Worm (Caenorhabditis elegans) whole organism, young adult: Measurements from ENCODE around the gene ptr-24.
A peak's percentile ranks its signal among the peaks of the same experiment; 100 is the strongest.

Source experiments
- B0019.2 ChIP-seq: fragments of 200-800 bp; sonication (Bioruptor generic); conservative IDR thresholded peaks from 2 replicates; pipeline ENCODE4 v1.3.6; 2022; ENCODE audit warnings: missing genetic modification reagents, missing genetic modification characterization, missing compliant biosample characterization
- D2030.7 ChIP-seq: fragments of 200-800 bp; sonication (Bioruptor generic); IDR thresholded peaks from 2 replicates; pipeline ENCODE4 v1.3.6; 2022; ENCODE audit warnings: missing genetic modification reagents, missing genetic modification characterization, missing compliant biosample characterization
- F37B4.10 ChIP-seq: fragments of 200-800 bp; sonication (Bioruptor generic); IDR thresholded peaks from 2 replicates; pipeline ENCODE4 v1.3.6; 2022; ENCODE audit warnings: missing genetic modification characterization, missing compliant biosample characterization
- F52B5.7 ChIP-seq: sonication (generic microtip); optimal IDR thresholded peaks from 2 replicates; lab custom pipeline; 2016; ENCODE audit warnings: mild to moderate bottlenecking, missing genetic modification characterization, missing compliant biosample characterization
- F57C9.4 ChIP-seq: sonication (generic microtip); optimal IDR thresholded peaks from 2 replicates; lab custom pipeline; 2017; ENCODE audit warnings: mild to moderate bottlenecking, missing genetic modification characterization, missing compliant biosample characterization
- Y53G8AR.9 ChIP-seq: fragments of 200-800 bp; sonication (Bioruptor generic); conservative IDR thresholded peaks from 2 replicates; pipeline ENCODE4 v1.3.6; 2022; ENCODE audit warnings: missing genetic modification reagents, missing genetic modification characterization, missing compliant biosample characterization
- Y56A3A.18 ChIP-seq: fragments of 200-800 bp; sonication (Bioruptor generic); IDR thresholded peaks from 2 replicates; pipeline ENCODE4 v1.3.6; 2022; ENCODE audit warnings: missing genetic modification reagents, missing genetic modification characterization, missing compliant biosample characterization
- akir-1 ChIP-seq: fragments of 200-800 bp; sonication (Bioruptor generic); optimal IDR thresholded peaks from 2 replicates; lab custom pipeline; 2018; ENCODE audit warnings: mild to moderate bottlenecking, missing genetic modification characterization, moderate library complexity, missing compliant biosample characterization
- ama-1 ChIP-seq, 3 experiments: fragments of 150-350 bp in 1 of 3; sonication (generic microtip) in 2 of 3; optimal IDR thresholded peaks; 2 replicates each; lab custom pipeline; 2014 to 2018; ENCODE audit warnings: missing biosample characterization in 2 of 3, missing genetic modification characterization in 2 of 3, missing genetic modification reagents in 2 of 3
- attf-3 ChIP-seq: fragments of 200-800 bp; sonication (Bioruptor generic); conservative IDR thresholded peaks from 2 replicates; pipeline ENCODE4 v1.3.6; 2022; ENCODE audit warnings: missing genetic modification reagents, missing genetic modification characterization, missing compliant biosample characterization
- bed-1 ChIP-seq: fragments of 200-800 bp; sonication (Bioruptor generic); IDR thresholded peaks from 2 replicates; pipeline ENCODE4 v1.3.6; 2022; ENCODE audit warnings: missing genetic modification reagents, missing genetic modification characterization, missing compliant biosample characterization
- bed-2 ChIP-seq: fragments of 200-800 bp; sonication (Bioruptor generic); IDR thresholded peaks from 2 replicates; pipeline ENCODE4 v1.3.6; 2022; ENCODE audit warnings: missing genetic modification reagents, missing genetic modification characterization, missing compliant biosample characterization
- ccch-3 ChIP-seq: fragments of 200-800 bp; sonication (Bioruptor generic); optimal IDR thresholded peaks from 2 replicates; lab custom pipeline; 2018; ENCODE audit warnings: mild to moderate bottlenecking, missing genetic modification characterization, missing compliant biosample characterization
- ceh-100 ChIP-seq: fragments of 200-800 bp; sonication (Bioruptor generic); IDR thresholded peaks from 2 replicates; pipeline ENCODE4 v1.3.6; 2022; ENCODE audit warnings: missing genetic modification reagents, missing genetic modification characterization, missing compliant biosample characterization
- ceh-27 ChIP-seq: fragments of 200-800 bp; sonication (Bioruptor generic); optimal IDR thresholded peaks from 2 replicates; lab custom pipeline; 2018; ENCODE audit warnings: mild to moderate bottlenecking, missing genetic modification characterization, moderate library complexity, missing compliant biosample characterization
- ceh-58 ChIP-seq: fragments of 200-800 bp; sonication (Bioruptor generic); IDR thresholded peaks from 2 replicates; pipeline ENCODE4 v1.3.6; 2022; ENCODE audit warnings: missing genetic modification characterization, missing compliant biosample characterization
- ceh-91 ChIP-seq: fragments of 200-800 bp; sonication (Bioruptor generic); IDR thresholded peaks from 2 replicates; pipeline ENCODE4 v1.3.6; 2022; ENCODE audit warnings: missing genetic modification reagents, missing genetic modification characterization, missing compliant biosample characterization
- chd-7 ChIP-seq: sonication (generic microtip); optimal IDR thresholded peaks from 2 replicates; lab custom pipeline; 2016; ENCODE audit warnings: mild to moderate bottlenecking, missing genetic modification characterization, moderate library complexity, missing compliant biosample characterization
- egl-44 ChIP-seq: fragments of 200-800 bp; sonication (Bioruptor generic); IDR thresholded peaks from 2 replicates; pipeline ENCODE4 v1.3.6; 2022; ENCODE audit warnings: missing genetic modification reagents, missing genetic modification characterization, missing compliant biosample characterization
- ekl-4 ChIP-seq: fragments of 200-800 bp; sonication (Bioruptor generic); IDR thresholded peaks from 2 replicates; pipeline ENCODE4 v1.3.6; 2022; ENCODE audit warnings: missing genetic modification reagents, missing genetic modification characterization, missing compliant biosample characterization
- fkh-3 ChIP-seq: sonication (generic microtip); optimal IDR thresholded peaks from 2 replicates; lab custom pipeline; 2016; ENCODE audit warnings: mild to moderate bottlenecking, missing genetic modification characterization, missing compliant biosample characterization
- gei-17 ChIP-seq: fragments of 200-800 bp; sonication (Bioruptor generic); optimal IDR thresholded peaks from 2 replicates; lab custom pipeline; 2018; ENCODE audit warnings: mild to moderate bottlenecking, missing genetic modification characterization, missing compliant biosample characterization
- him-1 ChIP-seq: sonication (generic microtip); optimal IDR thresholded peaks from 2 replicates; lab custom pipeline; 2016; ENCODE audit warnings: missing genotype, missing genetic modification reagents, missing genetic modification characterization, missing compliant biosample characterization
- hlh-26 ChIP-seq: fragments of 200-800 bp; sonication (Bioruptor generic); conservative IDR thresholded peaks from 2 replicates; pipeline ENCODE4 v1.3.6; 2022; ENCODE audit warnings: missing genetic modification reagents, missing genetic modification characterization, missing compliant biosample characterization
- let-607 ChIP-seq, 2 experiments: fragments of 200-800 bp in 1 of 2; sonication (Bioruptor generic) in 1 of 2; sonication (generic microtip) in 1 of 2; optimal IDR thresholded peaks; 2 replicates each; lab custom pipeline; 2016 to 2018; ENCODE audit warnings: mild to moderate bottlenecking in 2 of 2, missing compliant biosample characterization in 2 of 2, missing genetic modification characterization in 2 of 2, moderate library complexity in 2 of 2, missing genotype in 1 of 2
- lin-35 ChIP-seq, 3 experiments: fragments of 150-350 bp in 2 of 3; sonication (generic microtip) in 1 of 3; optimal IDR thresholded peaks; 2 replicates each; lab custom pipeline; 2014 to 2018; ENCODE audit warnings: missing biosample characterization in 3 of 3, missing genetic modification characterization in 3 of 3, missing genetic modification reagents in 3 of 3
- lsy-27 ChIP-seq: sonication (generic microtip); optimal IDR thresholded peaks from 2 replicates; lab custom pipeline; 2017; ENCODE audit warnings: missing genetic modification characterization, mild to moderate bottlenecking, missing compliant biosample characterization, antibody characterized with exemption, missing genotype, borderline replicate concordance; ENCODE audit not compliant: insufficient read depth
- madf-10 ChIP-seq: sonication (generic microtip); optimal IDR thresholded peaks from 2 replicates; lab custom pipeline; 2016; ENCODE audit warnings: mild to moderate bottlenecking, missing genetic modification characterization, missing compliant biosample characterization
- madf-8 ChIP-seq: fragments of 200-800 bp; sonication (Bioruptor generic); conservative IDR thresholded peaks from 2 replicates; pipeline ENCODE4 v1.3.6; 2022; ENCODE audit warnings: missing genetic modification reagents, missing genetic modification characterization, missing compliant biosample characterization
- nhr-179 ChIP-seq: sonication (generic microtip); optimal IDR thresholded peaks from 2 replicates; lab custom pipeline; 2016; ENCODE audit warnings: mild to moderate bottlenecking, missing genetic modification characterization, missing compliant biosample characterization
- nhr-80 ChIP-seq: sonication (generic microtip); optimal IDR thresholded peaks from 2 replicates; lab custom pipeline; 2016; ENCODE audit warnings: missing genetic modification characterization, missing compliant biosample characterization
- pha-4 ChIP-seq: fragments of 150-350 bp; sonication (generic microtip); optimal IDR thresholded peaks from 2 replicates; lab custom pipeline; 2014; ENCODE audit warnings: missing biosample characterization, missing genetic modification reagents, missing genetic modification characterization
- rcor-1 ChIP-seq: fragments of 200-800 bp; sonication (Bioruptor generic); IDR thresholded peaks from 2 replicates; pipeline ENCODE4 v1.3.6; 2022; ENCODE audit warnings: missing genetic modification reagents, missing genetic modification characterization, missing compliant biosample characterization
- repo-1 ChIP-seq: sonication (generic microtip); optimal IDR thresholded peaks from 2 replicates; lab custom pipeline; 2017; ENCODE audit warnings: mild to moderate bottlenecking, missing genetic modification characterization, missing compliant biosample characterization
- rpc-1 ChIP-seq, 2 experiments: fragments of 150-350 bp in 1 of 2; sonication (generic microtip) in 1 of 2; optimal IDR thresholded peaks; 2 replicates each; lab custom pipeline; 2014 to 2018; ENCODE audit warnings: missing biosample characterization in 1 of 2, missing genetic modification characterization in 1 of 2, missing genetic modification reagents in 1 of 2, missing genotype in 1 of 2
- snpc-1.1 ChIP-seq: sonication (generic microtip); optimal IDR thresholded peaks from 2 replicates; lab custom pipeline; 2017; ENCODE audit warnings: missing genetic modification characterization, mild to moderate bottlenecking, missing compliant biosample characterization, antibody characterized with exemption, moderate library complexity, missing genotype, missing genetic modification reagents; ENCODE audit not compliant: insufficient read depth
- snpc-1.3 ChIP-seq: sonication (generic microtip); optimal IDR thresholded peaks from 2 replicates; lab custom pipeline; 2017; ENCODE audit warnings: missing genetic modification characterization, mild to moderate bottlenecking, missing compliant biosample characterization, antibody characterized with exemption, moderate library complexity, missing genotype, missing genetic modification reagents; ENCODE audit not compliant: insufficient read depth
- somi-1 ChIP-seq: fragments of 200-800 bp; sonication (Bioruptor generic); optimal IDR thresholded peaks from 2 replicates; lab custom pipeline; 2018; ENCODE audit warnings: mild to moderate bottlenecking, missing genetic modification characterization, missing compliant biosample characterization
- tbx-9 ChIP-seq: sonication (generic microtip); optimal IDR thresholded peaks from 2 replicates; lab custom pipeline; 2016; ENCODE audit warnings: borderline replicate concordance, missing genetic modification characterization, inconsistent platforms, missing compliant biosample characterization
- zim-3 ChIP-seq: sonication (generic microtip); optimal IDR thresholded peaks from 2 replicates; lab custom pipeline; 2017; ENCODE audit warnings: mild to moderate bottlenecking, missing genetic modification characterization, moderate library complexity, missing compliant biosample characterization
- ztf-18 ChIP-seq: sonication (generic microtip); optimal IDR thresholded peaks from 2 replicates; lab custom pipeline; 2016; ENCODE audit warnings: missing genotype, mild to moderate bottlenecking, missing genetic modification characterization, missing compliant biosample characterization
- ztf-28 ChIP-seq: fragments of 200-800 bp; sonication (Bioruptor generic); IDR thresholded peaks from 2 replicates; pipeline ENCODE4 v1.3.6; 2022; ENCODE audit warnings: missing genetic modification reagents, missing genetic modification characterization, missing compliant biosample characterization
- ztf-3 ChIP-seq: fragments of 200-800 bp; sonication (Bioruptor generic); optimal IDR thresholded peaks from 2 replicates; lab custom pipeline; 2018; ENCODE audit warnings: mild to moderate bottlenecking, missing genetic modification characterization, missing compliant biosample characterization
- ztf-6 ChIP-seq: fragments of 200-800 bp; sonication (Bioruptor generic); IDR thresholded peaks from 2 replicates; pipeline ENCODE4 v1.3.6; 2022; ENCODE audit warnings: missing genetic modification reagents, missing genetic modification characterization, missing compliant biosample characterization

Gene ptr-24

DNA sequence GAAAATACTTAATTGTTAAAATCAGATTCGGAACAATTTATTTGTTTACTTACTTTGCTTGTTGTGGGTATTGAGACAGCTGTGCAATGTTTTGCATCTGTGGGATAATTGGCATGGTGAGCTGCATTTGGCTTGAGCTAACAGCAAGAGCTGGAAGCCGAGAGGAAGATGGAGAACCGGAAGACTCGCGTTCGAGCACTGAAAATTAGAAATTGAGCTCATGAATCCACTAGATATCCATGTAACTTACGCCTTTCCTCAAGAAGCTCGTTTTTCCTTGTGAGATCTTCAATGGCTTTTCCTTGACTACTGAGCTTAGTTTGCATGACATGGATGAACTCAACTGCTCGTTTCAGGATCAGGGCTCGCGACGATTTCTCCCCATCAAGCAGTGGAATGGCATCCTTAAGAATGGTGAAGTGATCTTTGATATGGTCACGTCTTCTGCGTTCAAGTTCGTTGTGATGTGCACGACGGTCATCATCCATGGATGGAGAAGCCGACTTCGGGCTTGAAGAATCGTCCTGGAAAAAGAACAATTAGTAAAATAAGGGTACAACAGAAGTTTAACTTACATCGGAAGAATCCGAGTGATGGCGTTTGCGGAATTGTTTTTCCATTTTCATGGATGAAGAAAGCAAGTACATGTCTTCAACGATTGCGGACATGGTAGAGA is 12.4 kb downstream of the ptr-24 start:
- TF ChIP-seq fkh-3 (tag; lab: Kevin White, UChicago) (peak; percentile 16), Y56A3A.18 (GFP tag; lab: Robert Waterston, UW) (peak; percentile 71; the same call in 1 of the 2 replicates), D2030.7 (no peak), F57C9.4 (tag; lab: Kevin White, UChicago) (no peak), madf-8 (GFP tag; lab: Robert Waterston, UW) (no peak), ceh-100 (GFP tag; lab: Robert Waterston, UW) (no peak), chd-7 (no peak), ekl-4 (GFP tag; lab: Robert Waterston, UW) (no peak), akir-1 (GFP tag; lab: Kevin White, UChicago) (no peak), lin-35 (GFP tag; optimal IDR thresholded peaks at IDR 0.05; lab: Kevin White, UChicago) (peak in 1 of 3 experiments; percentile 57), repo-1 (tag; lab: Kevin White, UChicago) (peak; percentile 73), F37B4.10 (GFP tag; lab: Robert Waterston, UW) (no peak), somi-1 (GFP tag; lab: Kevin White, UChicago) (no peak), nhr-80 (tag; lab: Kevin White, UChicago) (no peak), rpc-1 (optimal IDR thresholded peaks at IDR 0.05; lab: Kevin White, UChicago) (no peak), rpc-1 (tag; optimal IDR thresholded peaks at IDR 0.05; lab: Kevin White, UChicago) (no peak), lsy-27 (tag; lab: Kevin White, UChicago) (no peak), bed-2 (no peak), nhr-179 (tag; lab: Kevin White, UChicago) (no peak), F52B5.7 (tag; lab: Kevin White, UChicago) (no peak), ztf-28 (no peak), ztf-6 (GFP tag; lab: Robert Waterston, UW) (no peak), him-1 (no peak), Y53G8AR.9 (peak; percentile 22), attf-3 (GFP tag; lab: Robert Waterston, UW) (no peak), tbx-9 (tag; lab: Kevin White, UChicago) (no peak), hlh-26 (GFP tag; lab: Robert Waterston, UW) (no peak), pha-4 (tag; lab: Kevin White, UChicago) (no peak), egl-44 (GFP tag; lab: Robert Waterston, UW) (no peak), zim-3 (tag; lab: Kevin White, UChicago) (no peak), gei-17 (GFP tag; lab: Kevin White, UChicago) (no peak), let-607 (tag; optimal IDR thresholded peaks at IDR 0.05; lab: Kevin White, UChicago) (no peak), ceh-27 (GFP tag; lab: Kevin White, UChicago) (no peak), ztf-3 (GFP tag; lab: Kevin White, UChicago) (no peak), ccch-3 (GFP tag; lab: Kevin White, UChicago) (no peak), ama-1 (optimal IDR thresholded peaks at IDR 0.05; lab: Kevin White, UChicago) (peak; percentile 84), ama-1 (GFP tag; optimal IDR thresholded peaks at IDR 0.05; lab: Kevin White, UChicago) (no peak), ztf-18 (tag; lab: Kevin White, UChicago) (no peak), rcor-1 (GFP tag; lab: Robert Waterston, UW) (no peak), B0019.2 (GFP tag; lab: Robert Waterston, UW) (no peak), snpc-1.1 (tag; lab: Kevin White, UChicago) (no peak), madf-10 (tag; lab: Kevin White, UChicago) (no peak), ceh-58 (GFP tag; lab: Robert Waterston, UW) (no peak), bed-1 (GFP tag; lab: Robert Waterston, UW) (no peak), snpc-1.3 (tag; lab: Kevin White, UChicago) (no peak), ceh-91 (GFP tag; lab: Robert Waterston, UW) (no peak)
- TF ChIP-seq, all 124 proteins: peak for 6
